Worm (Caenorhabditis elegans) whole organism, L4 larva: ENCODE measurements around the gene F57C7.4.

Source experiments
- T20F7.1 ChIP-seq: fragments of 200-800 bp; sonication (Bioruptor generic); optimal IDR thresholded peaks from 2 replicates; lab custom pipeline; 2018; ENCODE audit warnings: mild to moderate bottlenecking, missing genetic modification characterization, missing compliant biosample characterization
- lin-15B ChIP-seq: fragments of 150-350 bp; sonication (generic microtip); optimal IDR thresholded peaks from 3 replicates; lab custom pipeline; 2014; ENCODE audit warnings: missing biosample characterization, missing genetic modification characterization
- nhr-11 ChIP-seq: fragments of 150-350 bp; optimal IDR thresholded peaks from 2 replicates; lab custom pipeline; 2014; ENCODE audit warnings: missing biosample characterization, missing genetic modification characterization
- unc-39 ChIP-seq: sonication (generic microtip); optimal IDR thresholded peaks from 2 replicates; lab custom pipeline; 2017; ENCODE audit warnings: missing biosample characterization, missing genetic modification characterization

DNA sequence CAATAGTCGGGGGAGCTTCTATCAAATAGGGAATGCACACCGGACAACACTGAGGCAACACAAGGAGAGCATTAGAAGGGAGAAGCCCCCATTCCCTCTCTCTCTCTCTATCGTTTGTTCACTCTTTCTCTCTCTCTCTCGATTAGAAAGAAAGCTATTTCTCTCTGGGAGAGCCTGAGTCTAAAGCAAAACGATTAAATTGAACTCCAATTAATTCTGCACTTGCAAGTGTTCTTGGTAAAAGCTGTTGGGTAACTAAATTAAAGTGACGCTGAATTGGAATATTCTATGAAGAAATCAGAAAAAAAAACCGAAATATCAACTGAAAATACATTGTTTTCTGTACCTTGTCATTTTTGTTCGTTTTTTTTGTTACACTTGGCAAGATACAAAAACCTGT lies 26.7 kb upstream of the F57C7.4 start:
- TF ChIP-seq unc-39 (tag; lab: Kevin White, UChicago) (no peak), T20F7.1 (GFP tag; lab: Kevin White, UChicago) (no peak), lin-15B (tag; lab: Kevin White, UChicago) (no peak), nhr-11 (no peak)
